Worm (Caenorhabditis elegans) whole organism, L2 larva: ENCODE results near the gene vav-1.

ENCODE experiments used
- ceh-82 ChIP-seq: fragments of 150-350 bp; optimal IDR thresholded peaks from 2 replicates; lab custom pipeline; 2014; ENCODE audit warnings: missing biosample characterization, missing genetic modification characterization
- skn-1 ChIP-seq: sonication (generic microtip); optimal IDR thresholded peaks from 2 replicates; lab custom pipeline; 2017; ENCODE audit warnings: missing biosample characterization, missing genetic modification characterization
- unc-62 ChIP-seq: fragments of 150-350 bp; optimal IDR thresholded peaks from 2 replicates; lab custom pipeline; 2014; ENCODE audit warnings: missing biosample characterization, missing genetic modification reagents, missing genetic modification characterization
- zag-1 ChIP-seq: fragments of 150-350 bp; optimal IDR thresholded peaks from 2 replicates; lab custom pipeline; 2014; ENCODE audit warnings: missing biosample characterization, missing genetic modification characterization
- ztf-4 ChIP-seq: fragments of 150-350 bp; optimal IDR thresholded peaks from 2 replicates; lab custom pipeline; 2014; ENCODE audit warnings: missing biosample characterization, missing genetic modification characterization

DNA sequence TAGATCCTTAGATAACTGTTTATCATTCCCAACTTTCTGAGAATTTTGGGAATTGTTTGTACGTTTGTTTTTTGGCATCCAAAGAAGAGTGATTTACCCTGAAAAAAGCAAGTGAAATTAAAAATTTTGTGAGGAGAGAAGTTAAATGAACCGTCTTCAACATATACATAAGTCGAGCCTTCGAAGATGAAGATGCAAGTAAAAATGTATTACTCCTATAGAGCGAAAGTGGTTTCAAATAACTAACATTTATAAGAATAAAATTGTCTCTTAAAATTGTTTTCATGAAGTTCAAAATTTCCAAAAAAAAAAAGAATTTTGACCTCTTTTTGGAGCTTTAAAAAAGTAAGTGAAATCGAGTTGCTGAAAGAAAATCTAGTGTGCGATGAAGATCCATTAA, 42.6 kb upstream of the vav-1 start, which contains the start of gene B0416.10:
- TF ChIP-seq unc-62 (GFP tag; lab: Kevin White, UChicago): no peak
- no peak for TF ChIP-seq ceh-82 (tag; lab: Kevin White, UChicago)
- no peak for TF ChIP-seq ztf-4 (tag; lab: Kevin White, UChicago)
- TF ChIP-seq zag-1: no peak
- no peak for TF ChIP-seq skn-1 (tag; lab: Kevin White, UChicago)
